Fruit fly (Drosophila melanogaster): ENCODE results near the gene CG18858.

CG18858 gene

DNA sequence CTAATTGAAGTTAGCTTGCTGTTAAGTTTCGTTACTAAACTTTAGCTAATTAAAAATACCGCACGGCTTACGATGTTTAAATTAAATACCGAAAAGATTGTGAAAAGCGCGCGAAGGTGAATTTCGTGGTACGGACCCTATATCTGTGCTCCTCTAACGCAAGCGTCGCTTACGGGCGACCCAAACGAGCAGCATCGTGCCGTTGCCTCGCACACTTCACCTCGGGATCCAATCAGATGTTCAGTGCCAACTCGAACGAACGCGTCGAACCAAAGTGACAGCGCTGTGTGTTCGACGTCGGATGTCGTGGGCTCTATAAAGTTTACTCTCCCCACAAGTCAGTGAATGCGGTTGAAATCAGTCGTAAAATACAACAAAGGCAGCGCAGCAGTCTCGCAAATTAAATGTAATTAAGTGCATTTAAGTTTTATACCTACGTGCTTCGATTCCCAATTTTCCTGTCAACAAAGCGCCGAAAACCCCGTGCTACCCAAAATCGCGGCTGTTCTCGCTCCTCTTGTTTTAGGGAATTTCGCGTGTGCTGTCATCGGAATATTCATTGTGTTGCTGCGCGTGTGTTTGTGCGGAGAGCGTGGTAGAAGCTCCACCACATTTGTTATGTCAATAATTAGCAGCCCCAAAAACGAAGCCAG, 30.0 kb downstream of the CG18858 start:
- TF ChIP-seq Sox102F (GFP tag; optimal IDR thresholded peaks at IDR 0.05) (peak; percentile 53), Lpt (GFP tag; optimal IDR thresholded peaks at IDR 0.05) (no peak), lz (GFP tag; optimal IDR thresholded peaks at IDR 0.05) (no peak), dac (GFP tag; optimal IDR thresholded peaks at IDR 0.05) (no peak), net (GFP tag; optimal IDR thresholded peaks at IDR 0.05) (no peak), ss (GFP tag; optimal IDR thresholded peaks at IDR 0.05) (peak; percentile 36 to 61), CG31627 (GFP tag; optimal IDR thresholded peaks at IDR 0.05) (no peak), CG15336 (GFP tag; IDR thresholded peaks at IDR 0.05) (0 out of 2 replicates have a peak, but pooled peaks have one; percentile 8), Hr38 (GFP tag; optimal IDR thresholded peaks at IDR 0.05) (no peak), CG8119 (GFP tag; IDR thresholded peaks at IDR 0.05) (0 out of 3 replicates have a peak, but pooled peaks have one; percentile 27), Gug (GFP tag; IDR thresholded peaks at IDR 0.05) (no peak), Eip78C (GFP tag) (peak; percentile 82), CG10631 (GFP tag; optimal IDR thresholded peaks at IDR 0.05) (peak; percentile 24), achi (GFP tag; optimal IDR thresholded peaks at IDR 0.05) (peak; percentile 84), Smox (GFP tag; optimal IDR thresholded peaks at IDR 0.05) (no peak), dsx (GFP tag; optimal IDR thresholded peaks at IDR 0.05; ENCODE audit: poor library complexity, severe bottlenecking) (peak; percentile 25), CG6792 (GFP tag; optimal IDR thresholded peaks at IDR 0.05) (no peak), CG11294 (GFP tag; IDR thresholded peaks at IDR 0.05) (no peak), CG6163 (GFP tag; IDR thresholded peaks at IDR 0.05) (0 out of 3 replicates have a peak, but pooled peaks have one; percentile 41), CG8319 (GFP tag; optimal IDR thresholded peaks at IDR 0.05) (no peak), CG7368 (GFP tag; optimal IDR thresholded peaks at IDR 0.05) (no peak), topi (GFP tag; optimal IDR thresholded peaks at IDR 0.05) (no peak), Sox15 (GFP tag; optimal IDR thresholded peaks at IDR 0.05) (no peak), CG6854 (GFP tag; optimal IDR thresholded peaks at IDR 0.05) (peak; percentile 42), CG10669 (GFP tag; optimal IDR thresholded peaks at IDR 0.05) (no peak), CG4318 (GFP tag; optimal IDR thresholded peaks at IDR 0.05) (no peak), fd59A (GFP tag; optimal IDR thresholded peaks at IDR 0.05) (no peak), CG34406 (GFP tag; optimal IDR thresholded peaks at IDR 0.05) (peak; percentile 21), cyc (GFP tag; optimal IDR thresholded peaks at IDR 0.05) (no peak), CG32006 (GFP tag; optimal IDR thresholded peaks at IDR 0.05) (no peak), CG6808 (GFP tag; optimal IDR thresholded peaks at IDR 0.05) (peak; percentile 42), vri (GFP tag; optimal IDR thresholded peaks at IDR 0.05) (peak; percentile 90), Ets96B (tag; optimal IDR thresholded peaks at IDR 0.05) (no peak), OdsH (GFP tag; optimal IDR thresholded peaks at IDR 0.05) (no peak), CG3032 (tag; optimal IDR thresholded peaks at IDR 0.05) (no peak), Met (GFP tag; optimal IDR thresholded peaks at IDR 0.05) (peak; percentile 12), CG9139 (GFP tag; optimal IDR thresholded peaks at IDR 0.05) (no peak), Eip75B (GFP tag; optimal IDR thresholded peaks at IDR 0.05) (peak; percentile 4), fkh (GFP tag; optimal IDR thresholded peaks at IDR 0.05) (no peak), fd85E (GFP tag; optimal IDR thresholded peaks at IDR 0.05) (no peak), esn (GFP tag; optimal IDR thresholded peaks at IDR 0.05) (peak; percentile 21), acj6 (GFP tag; optimal IDR thresholded peaks at IDR 0.05) (no peak), Hr39 (GFP tag; optimal IDR thresholded peaks at IDR 0.05) (no peak), CG6276 (GFP tag; optimal IDR thresholded peaks at IDR 0.05) (no peak), CG3919 (GFP tag; optimal IDR thresholded peaks at IDR 0.05) (peak; percentile 52), Eip93F (GFP tag; optimal IDR thresholded peaks at IDR 0.05) (peak; percentile 24), CG11762 (GFP tag; optimal IDR thresholded peaks at IDR 0.05; ENCODE audit: insufficient read depth) (no peak), CG8632 (GFP tag; optimal IDR thresholded peaks at IDR 0.05) (no peak), CG11902 (GFP tag; optimal IDR thresholded peaks at IDR 0.05) (no peak), CG16779 (tag; optimal IDR thresholded peaks at IDR 0.05) (no peak), salr (GFP tag; optimal IDR thresholded peaks at IDR 0.05) (no peak)

Measured in whole organism, prepupa.